Worm (Caenorhabditis elegans) whole organism, young adult: Measurements from ENCODE around the gene gln-5.

ENCODE experiments used
- B0019.2 ChIP-seq: fragments of 200-800 bp; sonication (Bioruptor generic); conservative IDR thresholded peaks from 2 replicates; pipeline ENCODE4 v1.3.6; 2022; ENCODE audit warnings: missing genetic modification reagents, missing genetic modification characterization, missing compliant biosample characterization
- B0336.3 ChIP-seq: fragments of 200-800 bp; sonication (Bioruptor generic); IDR thresholded peaks from 2 replicates; pipeline ENCODE4 v1.3.6; 2022; ENCODE audit warnings: missing genetic modification characterization, missing compliant biosample characterization
- D2030.7 ChIP-seq: fragments of 200-800 bp; sonication (Bioruptor generic); IDR thresholded peaks from 2 replicates; pipeline ENCODE4 v1.3.6; 2022; ENCODE audit warnings: missing genetic modification reagents, missing genetic modification characterization, missing compliant biosample characterization
- F22D6.2 ChIP-seq: sonication (generic microtip); optimal IDR thresholded peaks from 2 replicates; lab custom pipeline; 2016; ENCODE audit warnings: mild to moderate bottlenecking, missing genetic modification characterization, missing compliant biosample characterization
- F37B4.10 ChIP-seq: fragments of 200-800 bp; sonication (Bioruptor generic); IDR thresholded peaks from 2 replicates; pipeline ENCODE4 v1.3.6; 2022; ENCODE audit warnings: missing genetic modification characterization, missing compliant biosample characterization
- F39B2.1 ChIP-seq: fragments of 200-800 bp; sonication (Bioruptor generic); IDR thresholded peaks from 2 replicates; pipeline ENCODE4 v1.3.6; 2022; ENCODE audit warnings: missing genetic modification reagents, missing genetic modification characterization, missing compliant biosample characterization
- F55B11.4 ChIP-seq: sonication (generic microtip); optimal IDR thresholded peaks from 2 replicates; lab custom pipeline; 2016; ENCODE audit warnings: missing compliant biosample characterization, missing genetic modification characterization, borderline replicate concordance; ENCODE audit not compliant: insufficient read depth
- T26A5.8 ChIP-seq: sonication (generic microtip); optimal IDR thresholded peaks from 2 replicates; lab custom pipeline; 2016; ENCODE audit warnings: missing genetic modification characterization, missing compliant biosample characterization
- Y53G8AR.9 ChIP-seq: fragments of 200-800 bp; sonication (Bioruptor generic); conservative IDR thresholded peaks from 2 replicates; pipeline ENCODE4 v1.3.6; 2022; ENCODE audit warnings: missing genetic modification reagents, missing genetic modification characterization, missing compliant biosample characterization
- aptf-3 ChIP-seq: fragments of 200-800 bp; sonication (Bioruptor generic); IDR thresholded peaks from 2 replicates; pipeline ENCODE4 v1.3.6; 2022; ENCODE audit warnings: missing genetic modification characterization, missing compliant biosample characterization
- atf-7 ChIP-seq: sonication (generic microtip); optimal IDR thresholded peaks from 2 replicates; lab custom pipeline; 2017; ENCODE audit warnings: mild to moderate bottlenecking, missing genetic modification characterization, missing compliant biosample characterization
- attf-6 ChIP-seq: fragments of 200-800 bp; sonication (Bioruptor generic); IDR thresholded peaks from 2 replicates; pipeline ENCODE4 v1.3.6; 2022; ENCODE audit warnings: missing genetic modification reagents, missing genetic modification characterization, missing compliant biosample characterization
- bed-2 ChIP-seq: fragments of 200-800 bp; sonication (Bioruptor generic); IDR thresholded peaks from 2 replicates; pipeline ENCODE4 v1.3.6; 2022; ENCODE audit warnings: missing genetic modification reagents, missing genetic modification characterization, missing compliant biosample characterization
- ccch-3 ChIP-seq: fragments of 200-800 bp; sonication (Bioruptor generic); optimal IDR thresholded peaks from 2 replicates; lab custom pipeline; 2018; ENCODE audit warnings: mild to moderate bottlenecking, missing genetic modification characterization, missing compliant biosample characterization
- cebp-1 ChIP-seq, 2 experiments: fragments of 200-800 bp in 1 of 2; sonication (Bioruptor generic) in 1 of 2; sonication (generic microtip) in 1 of 2; IDR thresholded peaks in 1 of 2; optimal IDR thresholded peaks in 1 of 2; 2 replicates each; pipeline versions ENCODE4 v1.3.6 to Lab custom; 2017 to 2022; ENCODE audit warnings: missing compliant biosample characterization in 2 of 2, missing genetic modification characterization in 2 of 2, mild to moderate bottlenecking in 1 of 2, missing genetic modification reagents in 1 of 2, moderate library complexity in 1 of 2
- cebp-2 ChIP-seq: fragments of 200-800 bp; sonication (Bioruptor generic); IDR thresholded peaks from 2 replicates; pipeline ENCODE4 v1.3.6; 2022; ENCODE audit warnings: missing genetic modification characterization, missing compliant biosample characterization
- ceh-100 ChIP-seq: fragments of 200-800 bp; sonication (Bioruptor generic); IDR thresholded peaks from 2 replicates; pipeline ENCODE4 v1.3.6; 2022; ENCODE audit warnings: missing genetic modification reagents, missing genetic modification characterization, missing compliant biosample characterization
- hmg-1.2 ChIP-seq: fragments of 200-800 bp; sonication (Bioruptor generic); IDR thresholded peaks from 2 replicates; pipeline ENCODE4 v1.3.6; 2022; ENCODE audit warnings: missing genetic modification reagents, missing genetic modification characterization, missing compliant biosample characterization
- hsf-1 ChIP-seq: fragments of 200-800 bp; sonication (Bioruptor generic); IDR thresholded peaks from 2 replicates; pipeline ENCODE4 v1.3.6; 2022; ENCODE audit warnings: missing genetic modification reagents, missing genetic modification characterization, missing compliant biosample characterization
- lag-1 ChIP-seq: fragments of 200-800 bp; sonication (Bioruptor generic); IDR thresholded peaks from 2 replicates; pipeline ENCODE4 v1.3.6; 2022; ENCODE audit warnings: missing genetic modification reagents, missing genetic modification characterization, missing compliant biosample characterization
- lin-40 ChIP-seq: sonication (generic microtip); optimal IDR thresholded peaks from 2 replicates; lab custom pipeline; 2016; ENCODE audit warnings: missing genetic modification characterization, mild to moderate bottlenecking, missing compliant biosample characterization, missing genotype, missing genetic modification reagents
- lin-54 ChIP-seq: fragments of 200-800 bp; sonication (Bioruptor generic); optimal IDR thresholded peaks from 2 replicates; lab custom pipeline; 2018; ENCODE audit warnings: mild to moderate bottlenecking, missing genetic modification characterization, missing compliant biosample characterization
- lsy-27 ChIP-seq: sonication (generic microtip); optimal IDR thresholded peaks from 2 replicates; lab custom pipeline; 2017; ENCODE audit warnings: missing genetic modification characterization, mild to moderate bottlenecking, missing compliant biosample characterization, antibody characterized with exemption, missing genotype, borderline replicate concordance; ENCODE audit not compliant: insufficient read depth
- madf-8 ChIP-seq: fragments of 200-800 bp; sonication (Bioruptor generic); conservative IDR thresholded peaks from 2 replicates; pipeline ENCODE4 v1.3.6; 2022; ENCODE audit warnings: missing genetic modification reagents, missing genetic modification characterization, missing compliant biosample characterization
- mcd-1 ChIP-seq: fragments of 200-800 bp; sonication (Bioruptor generic); IDR thresholded peaks from 2 replicates; pipeline ENCODE4 v1.3.6; 2022; ENCODE audit warnings: missing genetic modification reagents, missing genetic modification characterization, missing compliant biosample characterization
- nfya-2 ChIP-seq: fragments of 200-800 bp; sonication (Bioruptor generic); IDR thresholded peaks from 2 replicates; pipeline ENCODE4 v1.3.6; 2022; ENCODE audit warnings: missing genetic modification reagents, missing genetic modification characterization, missing compliant biosample characterization
- nhr-179 ChIP-seq: sonication (generic microtip); optimal IDR thresholded peaks from 2 replicates; lab custom pipeline; 2016; ENCODE audit warnings: mild to moderate bottlenecking, missing genetic modification characterization, missing compliant biosample characterization
- nhr-27 ChIP-seq: fragments of 200-800 bp; sonication (Bioruptor generic); optimal IDR thresholded peaks from 2 replicates; lab custom pipeline; 2018; ENCODE audit warnings: mild to moderate bottlenecking, missing genetic modification characterization, moderate library complexity, missing compliant biosample characterization
- nhr-80 ChIP-seq: sonication (generic microtip); optimal IDR thresholded peaks from 2 replicates; lab custom pipeline; 2016; ENCODE audit warnings: missing genetic modification characterization, missing compliant biosample characterization
- nhr-90 ChIP-seq: sonication (generic microtip); optimal IDR thresholded peaks from 2 replicates; lab custom pipeline; 2016; ENCODE audit warnings: missing genotype, mild to moderate bottlenecking, missing genetic modification characterization, missing compliant biosample characterization
- rcor-1 ChIP-seq: fragments of 200-800 bp; sonication (Bioruptor generic); IDR thresholded peaks from 2 replicates; pipeline ENCODE4 v1.3.6; 2022; ENCODE audit warnings: missing genetic modification reagents, missing genetic modification characterization, missing compliant biosample characterization
- snpc-4 ChIP-seq, 5 experiments: fragments of 150-350 bp in 1 of 5; sonication (generic microtip) in 4 of 5; optimal IDR thresholded peaks; 2 replicates each; lab custom pipeline; 2014 to 2018; ENCODE audit warnings: missing genetic modification characterization in 5 of 5, missing biosample characterization in 3 of 5, antibody characterized with exemption in 2 of 5, mild to moderate bottlenecking in 2 of 5, missing compliant biosample characterization in 2 of 5, missing genotype in 2 of 5, moderate library complexity in 2 of 5, missing genetic modification reagents in 1 of 5
- sptf-2 ChIP-seq: fragments of 200-800 bp; sonication (Bioruptor generic); optimal IDR thresholded peaks from 2 replicates; lab custom pipeline; 2018; ENCODE audit warnings: mild to moderate bottlenecking, missing genetic modification characterization, missing compliant biosample characterization
- tbp1 ChIP-seq: fragments of 200-800 bp; sonication (Bioruptor generic); optimal IDR thresholded peaks from 2 replicates; lab custom pipeline; 2018; ENCODE audit warnings: mild to moderate bottlenecking, missing genetic modification characterization, missing compliant biosample characterization
- xnd-1 ChIP-seq: sonication (generic microtip); optimal IDR thresholded peaks from 2 replicates; lab custom pipeline; 2016; ENCODE audit warnings: missing genotype, missing genetic modification reagents, missing genetic modification characterization, missing compliant biosample characterization
- zfh-2 ChIP-seq: fragments of 200-800 bp; sonication (Bioruptor generic); conservative IDR thresholded peaks from 2 replicates; pipeline ENCODE4 v1.3.6; 2022; ENCODE audit warnings: missing genetic modification reagents, missing genetic modification characterization, missing compliant biosample characterization
- zim-3 ChIP-seq: sonication (generic microtip); optimal IDR thresholded peaks from 2 replicates; lab custom pipeline; 2017; ENCODE audit warnings: mild to moderate bottlenecking, missing genetic modification characterization, moderate library complexity, missing compliant biosample characterization
- ztf-22 ChIP-seq: fragments of 200-800 bp; sonication (Bioruptor generic); optimal IDR thresholded peaks from 2 replicates; lab custom pipeline; 2018; ENCODE audit warnings: mild to moderate bottlenecking, missing genetic modification characterization, moderate library complexity, missing compliant biosample characterization
- ztf-28 ChIP-seq: fragments of 200-800 bp; sonication (Bioruptor generic); IDR thresholded peaks from 2 replicates; pipeline ENCODE4 v1.3.6; 2022; ENCODE audit warnings: missing genetic modification reagents, missing genetic modification characterization, missing compliant biosample characterization
- ztf-3 ChIP-seq: fragments of 200-800 bp; sonication (Bioruptor generic); optimal IDR thresholded peaks from 2 replicates; lab custom pipeline; 2018; ENCODE audit warnings: mild to moderate bottlenecking, missing genetic modification characterization, missing compliant biosample characterization
- ztf-6 ChIP-seq: fragments of 200-800 bp; sonication (Bioruptor generic); IDR thresholded peaks from 2 replicates; pipeline ENCODE4 v1.3.6; 2022; ENCODE audit warnings: missing genetic modification reagents, missing genetic modification characterization, missing compliant biosample characterization

Gene gln-5

DNA sequence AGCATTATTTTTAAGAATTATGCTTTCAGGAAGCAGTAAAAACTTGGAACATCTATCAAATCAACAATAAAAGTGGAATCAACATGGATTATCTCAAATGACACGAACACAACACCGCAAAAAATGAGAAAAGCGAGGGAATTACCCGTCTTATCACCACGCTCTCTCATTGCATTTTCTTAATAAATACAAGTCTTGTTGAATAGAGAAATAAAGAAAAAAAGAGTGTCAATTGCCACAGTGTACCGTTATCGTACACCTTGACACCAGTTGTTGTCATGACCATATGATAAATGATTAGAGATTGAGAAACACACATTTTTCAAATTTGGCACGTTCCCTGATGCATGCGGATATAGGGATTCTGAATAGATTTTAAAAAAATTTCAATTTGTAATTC, 9.7 kb downstream of the gln-5 start (continued):
- TF ChIP-seq zim-3 (no peak), snpc-4 (GFP tag; optimal IDR thresholded peaks at IDR 0.05; lab: Kevin White, UChicago) (no peak), snpc-4 (tag; optimal IDR thresholded peaks at IDR 0.05; lab: Kevin White, UChicago) (no peak), sptf-2 (GFP tag; lab: Kevin White, UChicago) (no peak), ceh-100 (GFP tag; lab: Robert Waterston, UW) (no peak), F55B11.4 (tag; lab: Kevin White, UChicago) (no peak), hsf-1 (GFP tag; lab: Robert Waterston, UW) (no peak), F39B2.1 (GFP tag; lab: Robert Waterston, UW) (no peak), ccch-3 (GFP tag; lab: Kevin White, UChicago) (no peak), cebp-1 (GFP tag; IDR thresholded peaks at IDR 0.05; lab: Robert Waterston, UW) (no peak), cebp-1 (tag; optimal IDR thresholded peaks at IDR 0.05; lab: Kevin White, UChicago) (peak; percentile 38), lag-1 (no peak), xnd-1 (tag; lab: Kevin White, UChicago) (no peak), nfya-2 (no peak), tbp1 (GFP tag; lab: Kevin White, UChicago) (peak; percentile 43), nhr-80 (tag; lab: Kevin White, UChicago) (peak; percentile 93), B0019.2 (no peak), atf-7 (peak; percentile 3), lsy-27 (tag; lab: Kevin White, UChicago) (no peak), aptf-3 (GFP tag; lab: Robert Waterston, UW) (no peak), lin-54 (GFP tag; lab: Kevin White, UChicago) (peak; percentile 9), D2030.7 (GFP tag; lab: Robert Waterston, UW) (no peak), hmg-1.2 (GFP tag; lab: Robert Waterston, UW) (peak; percentile 32; the same call in 1 of the 2 replicates), ztf-6 (GFP tag; lab: Robert Waterston, UW) (no peak), F37B4.10 (GFP tag; lab: Robert Waterston, UW) (no peak), nhr-27 (no peak), F22D6.2 (tag; lab: Kevin White, UChicago) (no peak), zfh-2 (no peak), ztf-22 (GFP tag; lab: Kevin White, UChicago) (peak; percentile 66), T26A5.8 (no peak), ztf-28 (no peak), bed-2 (GFP tag; lab: Robert Waterston, UW) (no peak), cebp-2 (GFP tag; lab: Robert Waterston, UW) (no peak), B0336.3 (GFP tag; lab: Robert Waterston, UW) (no peak), Y53G8AR.9 (GFP tag; lab: Robert Waterston, UW) (no peak), rcor-1 (GFP tag; lab: Robert Waterston, UW) (no peak), attf-6 (GFP tag; lab: Robert Waterston, UW) (no peak), ztf-3 (GFP tag; lab: Kevin White, UChicago) (no peak), lin-40 (tag; lab: Kevin White, UChicago) (peak; percentile 40), mcd-1 (no peak), nhr-90 (tag; lab: Kevin White, UChicago) (peak; percentile 6), madf-8 (no peak), nhr-179 (tag; lab: Kevin White, UChicago) (no peak)
